Fruit fly (Drosophila melanogaster) whole organism, embryonic: ENCODE data around the gene CG17359.
A peak's percentile ranks its signal among the peaks of the same experiment; 100 is the strongest.

Experiments
- Antp ChIP-seq: fragments of 200-800 bp; sonication (Bioruptor generic); optimal IDR thresholded peaks from 3 replicates; lab custom pipeline; 2016; ENCODE audit warnings: missing biosample characterization, missing genetic modification characterization
- Atf3 ChIP-seq: fragments of 200-800 bp; sonication (Bioruptor generic); optimal IDR thresholded peaks from 3 replicates; lab custom pipeline; 2016; ENCODE audit warnings: missing biosample characterization, missing genetic modification characterization
- Atf6 ChIP-seq: fragments of 200-800 bp; sonication (Bioruptor generic); IDR thresholded peaks from 2 replicates; pipeline ENCODE4 v1.3.6; 2022; ENCODE audit warnings: missing biosample characterization, missing genetic modification characterization
- Bgb ChIP-seq: fragments of 200-800 bp; sonication (Bioruptor generic); IDR thresholded peaks from 2 replicates; pipeline ENCODE4 v1.3.6; 2022; ENCODE audit warnings: missing biosample characterization, missing genetic modification characterization; ENCODE audit not compliant: partially characterized antibody
- CG10321 ChIP-seq: fragments of 200-800 bp; sonication (Bioruptor generic); IDR thresholded peaks from 2 replicates; pipeline ENCODE4 v1.3.6; 2022; ENCODE audit warnings: missing biosample characterization, missing genetic modification characterization
- CG17186 ChIP-seq: fragments of 200-800 bp; sonication (Bioruptor generic); optimal IDR thresholded peaks from 3 replicates; lab custom pipeline; 2017; ENCODE audit warnings: missing biosample characterization, missing genetic modification reagents, missing genetic modification characterization
- CG17829 ChIP-seq: fragments of 200-800 bp; optimal IDR thresholded peaks from 2 replicates; lab custom pipeline; 2019; ENCODE audit warnings: missing biosample characterization, mild to moderate bottlenecking, missing genetic modification characterization, moderate library complexity
- CG1832 ChIP-seq: fragments of 200-800 bp; sonication (Bioruptor generic); optimal IDR thresholded peaks from 2 replicates; lab custom pipeline; 2017; ENCODE audit warnings: missing biosample characterization, mild to moderate bottlenecking, missing genetic modification characterization, inconsistent platforms
- CG2678 ChIP-seq: fragments of 200-800 bp; sonication (Bioruptor generic); optimal IDR thresholded peaks from 3 replicates; lab custom pipeline; 2019; ENCODE audit warnings: missing biosample characterization, mild to moderate bottlenecking, missing genetic modification characterization, moderate library complexity
- CG32532 ChIP-seq: fragments of 200-800 bp; sonication (Bioruptor generic); IDR thresholded peaks from 2 replicates; pipeline ENCODE4 v1.3.6; 2022; ENCODE audit warnings: missing biosample characterization, missing genetic modification characterization
- CrebB ChIP-seq: fragments of 200-800 bp; sonication (Bioruptor generic); optimal IDR thresholded peaks from 3 replicates; lab custom pipeline; 2018; ENCODE audit warnings: missing biosample characterization, mild to moderate bottlenecking, missing genetic modification characterization
- Doc2 ChIP-seq: fragments of 200-800 bp; sonication (Bioruptor generic); IDR thresholded peaks from 2 replicates; pipeline ENCODE4 v1.3.6; 2022; ENCODE audit warnings: missing biosample characterization, missing genetic modification characterization
- E2f2 ChIP-seq: fragments of 200-800 bp; sonication (Bioruptor generic); IDR thresholded peaks from 2 replicates; pipeline ENCODE4 v1.3.6; 2022; ENCODE audit warnings: missing biosample characterization, missing genetic modification characterization
- Elba2 ChIP-seq: fragments of 200-800 bp; sonication (Bioruptor generic); optimal IDR thresholded peaks from 3 replicates; lab custom pipeline; 2016; ENCODE audit warnings: missing biosample characterization, missing genetic modification characterization
- Ets65A ChIP-seq: fragments of 200-800 bp; sonication (Bioruptor generic); peaks from one replicate; lab custom pipeline; 2016; ENCODE audit warnings: missing biosample characterization, missing genetic modification characterization
- HLH4C ChIP-seq: fragments of 200-800 bp; sonication (Bioruptor generic); IDR thresholded peaks from 3 replicates; pipeline ENCODE4 v1.3.6; 2022; ENCODE audit warnings: missing biosample characterization, missing genetic modification characterization; ENCODE audit not compliant: partially characterized antibody
- HmgD ChIP-seq: fragments of 200-800 bp; sonication (Bioruptor generic); optimal IDR thresholded peaks from 3 replicates; lab custom pipeline; 2016; ENCODE audit warnings: missing biosample characterization, missing genetic modification characterization
- Max ChIP-seq: fragments of 200-800 bp; sonication (Bioruptor generic); optimal IDR thresholded peaks from 2 replicates; lab custom pipeline; 2016; ENCODE audit warnings: missing biosample characterization, mild to moderate bottlenecking, missing genetic modification characterization
- Mrtf ChIP-seq: fragments of 200-800 bp; sonication (Bioruptor generic); IDR thresholded peaks from 3 replicates; pipeline ENCODE4 v1.3.6; 2022; ENCODE audit warnings: missing biosample characterization, missing genetic modification characterization
- Pdp1 ChIP-seq, 2 experiments: fragments of 200-800 bp; sonication (Bioruptor generic); optimal IDR thresholded peaks; 3 replicates each; lab custom pipeline; 2016; ENCODE audit warnings: missing biosample characterization in 2 of 2, missing genetic modification characterization in 2 of 2, mild to moderate bottlenecking in 1 of 2, moderate library complexity in 1 of 2
- Ptx1 ChIP-seq: fragments of 200-800 bp; sonication (Bioruptor generic); IDR thresholded peaks from 2 replicates; pipeline ENCODE4 v1.3.6; 2022; ENCODE audit warnings: missing biosample characterization, missing genetic modification characterization
- Sin3A ChIP-seq: fragments of >200 bp; optimal IDR thresholded peaks from 2 replicates; lab custom pipeline; 2018
- YL-1 ChIP-seq: fragments of 200-800 bp; sonication (Bioruptor generic); optimal IDR thresholded peaks from 3 replicates; lab custom pipeline; 2017; ENCODE audit warnings: missing biosample characterization, mild to moderate bottlenecking, missing genetic modification characterization
- ab ChIP-seq: fragments of 200-800 bp; sonication (Bioruptor generic); optimal IDR thresholded peaks from 2 replicates; lab custom pipeline; 2016; ENCODE audit warnings: missing biosample characterization, missing genetic modification characterization
- ato ChIP-seq: fragments of 200-800 bp; sonication (Bioruptor generic); IDR thresholded peaks from 2 replicates; pipeline ENCODE4 v1.3.6; 2022; ENCODE audit warnings: missing biosample characterization, missing genetic modification characterization; ENCODE audit not compliant: partially characterized antibody
- chm ChIP-seq: fragments of 200-800 bp; sonication (Bioruptor generic); IDR thresholded peaks from 2 replicates; pipeline ENCODE4 v1.3.6; 2022; ENCODE audit warnings: missing biosample characterization, missing genetic modification characterization
- crol ChIP-seq: fragments of 200-800 bp; sonication (Bioruptor generic); IDR thresholded peaks from 2 replicates; pipeline ENCODE4 v1.3.6; 2022; ENCODE audit warnings: missing biosample characterization, missing genetic modification characterization
- crp ChIP-seq, 2 experiments: fragments of 200-800 bp; sonication (Bioruptor generic); optimal IDR thresholded peaks; 2 replicates in 1 of 2; 3 replicates in 1 of 2; lab custom pipeline; 2017; ENCODE audit warnings: missing biosample characterization in 2 of 2, missing genetic modification characterization in 2 of 2, mild to moderate bottlenecking in 1 of 2, moderate library complexity in 1 of 2
- cwo ChIP-seq: fragments of 200-800 bp; sonication (Bioruptor generic); optimal IDR thresholded peaks from 3 replicates; lab custom pipeline; 2017; ENCODE audit warnings: missing biosample characterization, missing genetic modification characterization, mild to moderate bottlenecking, moderate library complexity, missing genetic modification reagents
- dimm ChIP-seq: fragments of 200-800 bp; sonication (Bioruptor generic); IDR thresholded peaks from 2 replicates; pipeline ENCODE4 v1.3.6; 2022; ENCODE audit warnings: missing biosample characterization, missing genetic modification characterization
- dm ChIP-seq: fragments of 200-800 bp; sonication (Bioruptor generic); optimal IDR thresholded peaks from 3 replicates; lab custom pipeline; 2016; ENCODE audit warnings: missing biosample characterization, missing genetic modification characterization
- eve ChIP-seq, 2 experiments: fragments of >200 bp; optimal IDR thresholded peaks; 2 replicates each; lab custom pipeline; 2017; ENCODE audit warnings: missing biosample characterization in 2 of 2, missing genetic modification characterization in 2 of 2
- fd3F ChIP-seq: fragments of 200-800 bp; sonication (Bioruptor generic); optimal IDR thresholded peaks from 2 replicates; lab custom pipeline; 2018; ENCODE audit warnings: missing biosample characterization, mild to moderate bottlenecking, missing genetic modification characterization, moderate library complexity
- gcm ChIP-seq: fragments of 200-800 bp; sonication (Bioruptor generic); optimal IDR thresholded peaks from 2 replicates; lab custom pipeline; 2019; ENCODE audit warnings: missing biosample characterization, mild to moderate bottlenecking, missing genetic modification characterization, moderate library complexity
- gfzf ChIP-seq: fragments of 200-800 bp; sonication (Bioruptor generic); optimal IDR thresholded peaks from 2 replicates; lab custom pipeline; 2016; ENCODE audit warnings: missing biosample characterization, mild to moderate bottlenecking, missing genetic modification characterization, moderate library complexity
- grau ChIP-seq: fragments of 200-800 bp; optimal IDR thresholded peaks from 3 replicates; lab custom pipeline; 2019; ENCODE audit warnings: missing biosample characterization, mild to moderate bottlenecking, missing genetic modification characterization, moderate library complexity
- gsb-n ChIP-seq: fragments of 200-800 bp; sonication (Bioruptor generic); optimal IDR thresholded peaks from 3 replicates; lab custom pipeline; 2018; ENCODE audit warnings: missing biosample characterization, mild to moderate bottlenecking, missing genetic modification characterization
- lmd ChIP-seq: fragments of 200-800 bp; sonication (Bioruptor generic); IDR thresholded peaks from 2 replicates; pipeline ENCODE4 v1.3.6; 2022; ENCODE audit warnings: missing biosample characterization, missing genetic modification characterization
- lola ChIP-seq, 3 experiments: fragments of >200 bp in 2 of 3; fragments of 200-800 bp in 1 of 3; sonication (Bioruptor generic) in 1 of 3; optimal IDR thresholded peaks; 2 replicates each; lab custom pipeline; 2017 to 2019; ENCODE audit warnings: missing biosample characterization in 3 of 3, missing genetic modification characterization in 3 of 3, mild to moderate bottlenecking in 1 of 3, moderate library complexity in 1 of 3
- mam ChIP-seq: fragments of 200-800 bp; sonication (Bioruptor generic); optimal IDR thresholded peaks from 3 replicates; lab custom pipeline; 2016; ENCODE audit warnings: missing biosample characterization, missing genetic modification characterization
- pfk ChIP-seq: fragments of 200-800 bp; sonication (Bioruptor generic); optimal IDR thresholded peaks from 2 replicates; lab custom pipeline; 2018; ENCODE audit warnings: missing biosample characterization, mild to moderate bottlenecking, missing genetic modification characterization, moderate library complexity
- sna ChIP-seq: fragments of 200-800 bp; sonication (Bioruptor generic); IDR thresholded peaks from 2 replicates; pipeline ENCODE4 v1.3.6; 2022; ENCODE audit warnings: missing biosample characterization, missing genetic modification characterization; ENCODE audit not compliant: partially characterized antibody
- sr ChIP-seq: fragments of 200-800 bp; sonication (Bioruptor generic); IDR thresholded peaks from 3 replicates; pipeline ENCODE4 v1.3.6; 2022; ENCODE audit warnings: missing biosample characterization, missing genetic modification characterization
- sug ChIP-seq: fragments of 200-800 bp; optimal IDR thresholded peaks from 2 replicates; lab custom pipeline; 2019; ENCODE audit warnings: missing biosample characterization, mild to moderate bottlenecking, missing genetic modification characterization, moderate library complexity
- tup ChIP-seq: fragments of 200-800 bp; sonication (Bioruptor generic); optimal IDR thresholded peaks from 2 replicates; lab custom pipeline; 2016; ENCODE audit warnings: missing biosample characterization, mild to moderate bottlenecking, missing genetic modification characterization, moderate library complexity
- unc-4 ChIP-seq: fragments of 200-800 bp; sonication (Bioruptor generic); IDR thresholded peaks from 2 replicates; pipeline ENCODE4 v1.3.6; 2022; ENCODE audit warnings: missing biosample characterization, missing genetic modification characterization; ENCODE audit not compliant: partially characterized antibody

Gene CG17359

dm6 chr3L:14037655-14038644, 38.9 kb upstream of the CG17359 start (continued):
- TF ChIP-seq CG1832 (GFP tag; lab: Kevin White, UChicago) (peak; percentile 67), sug (tag; lab: Kevin White, UChicago) (peak; percentile 7), crol (GFP tag; lab: Robert Waterston, UW) (peak; percentile 67), E2f2 (GFP tag; lab: Robert Waterston, UW) (peak; percentile 16; the same call in 1 of the 2 replicates), Sin3A (lab: Kevin White, UChicago) (no peak), pfk (peak; percentile 33), grau (tag; lab: Kevin White, UChicago) (peak; percentile 81), fd3F (GFP tag; lab: Kevin White, UChicago) (peak; percentile 19), chm (peak; percentile 43; the same call in 1 of the 2 replicates), crp (GFP tag; optimal IDR thresholded peaks at IDR 0.05; lab: Kevin White, UChicago) (peak in 1 of 2 experiments; percentile 63), Pdp1 (GFP tag; optimal IDR thresholded peaks at IDR 0.05; lab: Kevin White, UChicago) (peak in 1 of 2 experiments; percentile 91), dm (GFP tag; lab: Kevin White, UChicago) (peak; percentile 41), CG32532 (peak; percentile 31; the same call in 1 of the 2 replicates), YL-1 (GFP tag; lab: Kevin White, UChicago) (peak; percentile 43), Doc2 (GFP tag; lab: Robert Waterston, UW) (no peak)

DNA sequence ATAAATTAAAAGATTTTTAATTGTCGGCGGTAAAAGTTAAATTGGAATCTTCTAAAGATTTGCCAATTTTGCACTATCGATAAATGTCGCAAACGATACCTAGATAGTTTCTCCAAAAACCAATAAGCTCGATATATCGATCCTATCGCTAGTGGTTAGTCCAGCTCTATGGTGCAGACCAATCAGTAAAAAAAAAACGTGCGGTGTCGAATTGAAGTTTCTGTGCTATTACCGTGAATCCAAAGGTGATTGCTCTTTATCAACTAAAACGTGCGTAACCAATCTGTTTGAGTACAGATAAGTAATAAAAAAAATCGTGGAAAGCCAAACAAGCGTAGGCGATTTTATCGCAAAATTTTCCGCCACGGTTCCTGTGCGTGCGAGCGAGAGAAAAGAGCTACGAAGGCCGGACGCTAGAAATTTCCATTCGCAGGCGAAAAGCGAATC, 37.8 kb upstream of the CG17359 start, which contains the start of gene Hsp110:
Hsp110 (plus strand) TSS at position 153 of the 447 bp plus-strand sequence.
- TF ChIP-seq Ets65A (GFP tag; lab: Kevin White, UChicago) = peak; percentile 44
- no peak for TF ChIP-seq dimm (GFP tag; lab: Robert Waterston, UW)
- TF ChIP-seq HLH4C (GFP tag; lab: Robert Waterston, UW) = peak; percentile 98
- TF ChIP-seq ato (GFP tag; lab: Robert Waterston, UW) = peak; percentile 99
- TF ChIP-seq Bgb (GFP tag; lab: Robert Waterston, UW) = peak; percentile 100
- TF ChIP-seq HmgD (GFP tag; lab: Kevin White, UChicago) = no peak
- TF ChIP-seq ab (GFP tag; lab: Kevin White, UChicago) = no peak
- TF ChIP-seq CG32532 = peak; percentile 53
- TF ChIP-seq Mrtf (GFP tag; lab: Robert Waterston, UW) = no peak
- TF ChIP-seq eve (GFP tag; optimal IDR thresholded peaks at IDR 0.05; lab: Kevin White, UChicago) = no peak
- no peak for TF ChIP-seq Ptx1 (GFP tag; lab: Robert Waterston, UW)
- no peak for TF ChIP-seq lola (GFP tag; optimal IDR thresholded peaks at IDR 0.05; lab: Kevin White, UChicago)
- peak; percentile 52 for TF ChIP-seq CG17829 (tag; lab: Kevin White, UChicago)
- TF ChIP-seq unc-4 (GFP tag; lab: Robert Waterston, UW) = peak; percentile 99
- TF ChIP-seq gfzf = peak; percentile 27
- peak; percentile 19; the same call in 1 of the 2 replicates for TF ChIP-seq Atf6 (GFP tag; lab: Robert Waterston, UW)
- TF ChIP-seq gcm (GFP tag; lab: Kevin White, UChicago) = no peak
- TF ChIP-seq CrebB (tag; lab: Kevin White, UChicago) = peak; percentile 23
- peak; percentile 16 for TF ChIP-seq grau (tag; lab: Kevin White, UChicago)
- no peak for TF ChIP-seq lmd
- TF ChIP-seq sr (GFP tag; lab: Robert Waterston, UW) = no peak
- TF ChIP-seq Elba2 (GFP tag; lab: Kevin White, UChicago) = peak; percentile 81
- TF ChIP-seq CG2678 (tag; lab: Kevin White, UChicago) = peak; percentile 7
- TF ChIP-seq CG10321 (GFP tag; lab: Robert Waterston, UW) = no peak
- TF ChIP-seq gsb-n (tag; lab: Kevin White, UChicago) = peak; percentile 47
- peak; percentile 93 for TF ChIP-seq cwo (GFP tag; lab: Kevin White, UChicago)
- TF ChIP-seq Max (GFP tag; lab: Kevin White, UChicago) = peak; percentile 70
- TF ChIP-seq Antp (GFP tag; lab: Kevin White, UChicago) = no peak
- no peak for TF ChIP-seq crp (GFP tag; optimal IDR thresholded peaks at IDR 0.05; lab: Kevin White, UChicago)
- TF ChIP-seq mam (GFP tag; lab: Kevin White, UChicago) = no peak
- peak; percentile 57 for TF ChIP-seq CG17186 (GFP tag; lab: Kevin White, UChicago)
- no peak for TF ChIP-seq Atf3 (GFP tag; lab: Kevin White, UChicago)
- TF ChIP-seq sna (GFP tag; lab: Robert Waterston, UW) = peak; percentile 97
- no peak for TF ChIP-seq tup (GFP tag; lab: Kevin White, UChicago)
